Worm (Caenorhabditis elegans): ENCODE results near the gene nlp-78.
A peak's percentile ranks its signal among the peaks of the same experiment; 100 is the strongest.

Gene nlp-78

ce11 chrII:9093584-9093983 is 42.4 kb upstream of the nlp-78 start, which contains the start of gene C07H4.1:
TSS of gene C07H4.1 (minus strand) at chrII:9093684.
- no peak for TF ChIP-seq nhr-84 (tag; optimal IDR thresholded peaks at IDR 0.05)
- no peak for TF ChIP-seq pag-3 (tag; optimal IDR thresholded peaks at IDR 0.05; ENCODE audit: borderline replicate concordance, insufficient read depth)
- TF ChIP-seq mef-2 (tag; optimal IDR thresholded peaks at IDR 0.05), result no peak
- TF ChIP-seq lin-13 (GFP tag; optimal IDR thresholded peaks at IDR 0.05), result no peak
- TF ChIP-seq tlp-1 (tag; optimal IDR thresholded peaks at IDR 0.05), result no peak
- no peak for TF ChIP-seq swsn-7 (tag; optimal IDR thresholded peaks at IDR 0.05)
- no peak for TF ChIP-seq ceh-63 (GFP tag; optimal IDR thresholded peaks at IDR 0.05)
- no peak for TF ChIP-seq C04F5.9 (tag; optimal IDR thresholded peaks at IDR 0.05)
- TF ChIP-seq dpl-1 (GFP tag; optimal IDR thresholded peaks at IDR 0.05), result no peak
- TF ChIP-seq nhr-76 (tag; optimal IDR thresholded peaks at IDR 0.05), result no peak
- TF ChIP-seq nhr-28 (tag; optimal IDR thresholded peaks at IDR 0.05), result no peak
- no peak for TF ChIP-seq nhr-19 (GFP tag; conservative IDR thresholded peaks at IDR 0.05)
- no peak for TF ChIP-seq lir-3 (tag; optimal IDR thresholded peaks at IDR 0.05; ENCODE audit: poor library complexity)
- no peak for TF ChIP-seq pax-3 (tag; optimal IDR thresholded peaks at IDR 0.05)
- TF ChIP-seq ces-1 (GFP tag; optimal IDR thresholded peaks at IDR 0.05), result no peak
- no peak for TF ChIP-seq ceh-88 (GFP tag; IDR thresholded peaks at IDR 0.05)
- TF ChIP-seq sptf-1 (tag; optimal IDR thresholded peaks at IDR 0.05), result no peak
- TF ChIP-seq isw-1 (GFP tag; IDR thresholded peaks at IDR 0.05), result no peak
- no peak for TF ChIP-seq fkh-10 (GFP tag; optimal IDR thresholded peaks at IDR 0.05)

- TF ChIP-seq ets-5 (GFP tag; IDR thresholded peaks at IDR 0.05) (no peak), lin-35 (GFP tag; optimal IDR thresholded peaks at IDR 0.05) (no peak), ceh-82 (tag; optimal IDR thresholded peaks at IDR 0.05) (no peak), zip-4 (GFP tag; optimal IDR thresholded peaks at IDR 0.05) (no peak), tlp-1 (tag; optimal IDR thresholded peaks at IDR 0.05) (no peak), aly-2 (tag; optimal IDR thresholded peaks at IDR 0.05) (no peak), mdl-1 (tag; optimal IDR thresholded peaks at IDR 0.05) (no peak), C04F5.9 (tag; optimal IDR thresholded peaks at IDR 0.05) (no peak), xbp-1 (tag; optimal IDR thresholded peaks at IDR 0.05) (no peak), egl-13 (tag; optimal IDR thresholded peaks at IDR 0.05) (no peak), nhr-11 (tag; optimal IDR thresholded peaks at IDR 0.05) (no peak), alr-1 (tag; optimal IDR thresholded peaks at IDR 0.05; ENCODE audit: borderline replicate concordance) (no peak), efl-1 (optimal IDR thresholded peaks at IDR 0.05) (no peak), efl-1 (GFP tag; optimal IDR thresholded peaks at IDR 0.05 in 1 of 2) (peak in 1 of 2 experiments; percentile 81), dsc-1 (tag; optimal IDR thresholded peaks at IDR 0.05) (peak; percentile 55), pqm-1 (tag; optimal IDR thresholded peaks at IDR 0.05) (peak; percentile 65), lin-14 (GFP tag; optimal IDR thresholded peaks at IDR 0.05) (peak; percentile 9), hlh-4 (tag; optimal IDR thresholded peaks at IDR 0.05) (no peak), fos-1 (tag; optimal IDR thresholded peaks at IDR 0.05) (no peak), nhr-47 (tag; optimal IDR thresholded peaks at IDR 0.05) (no peak), sox-4 (tag; optimal IDR thresholded peaks at IDR 0.05) (no peak), ceh-88 (GFP tag; IDR thresholded peaks at IDR 0.05) (no peak), mab-9 (GFP tag; IDR thresholded peaks at IDR 0.05) (no peak)
These were observed 41.7 kb upstream of the nlp-78 start for ce11 chrII:9094247-9094790.

ce11 chrII:9097302-9097701 is 38.7 kb upstream of the nlp-78 start:
- TF ChIP-seq C04F5.9 (tag; optimal IDR thresholded peaks at IDR 0.05) (no peak), sup-37 (GFP tag; optimal IDR thresholded peaks at IDR 0.05) (no peak)
